Worm (Caenorhabditis elegans) whole organism, L4 larva: ENCODE data around the gene clh-1.

Experiments
- aly-2 ChIP-seq: sonication (generic microtip); optimal IDR thresholded peaks from 2 replicates; lab custom pipeline; 2018; ENCODE audit warnings: missing biosample characterization, missing genetic modification characterization
- ama-1 ChIP-seq: fragments of 150-350 bp; optimal IDR thresholded peaks from 2 replicates; lab custom pipeline; 2014; ENCODE audit warnings: inconsistent platforms, mixed read lengths
- ceh-62 ChIP-seq: sonication (generic microtip); optimal IDR thresholded peaks from 2 replicates; lab custom pipeline; 2017; ENCODE audit warnings: missing biosample characterization, missing genetic modification characterization
- ceh-82 ChIP-seq: sonication (generic microtip); optimal IDR thresholded peaks from 2 replicates; lab custom pipeline; 2017; ENCODE audit warnings: missing biosample characterization, missing genetic modification characterization
- cey-2 ChIP-seq: sonication (generic microtip); optimal IDR thresholded peaks from 3 replicates; lab custom pipeline; 2017; ENCODE audit warnings: missing genetic modification characterization, mild to moderate bottlenecking, missing compliant biosample characterization, antibody characterized with exemption, borderline replicate concordance; ENCODE audit not compliant: insufficient read depth
- fos-1 ChIP-seq: fragments of 150-350 bp; optimal IDR thresholded peaks from 2 replicates; lab custom pipeline; 2014; ENCODE audit warnings: missing biosample characterization, missing genetic modification characterization
- hmg-1.1 ChIP-seq: fragments of 200-800 bp; sonication (Bioruptor generic); IDR thresholded peaks from 2 replicates; pipeline ENCODE4 v1.3.6; 2022; ENCODE audit warnings: missing genetic modification reagents, missing genetic modification characterization, missing compliant biosample characterization
- nhr-237 ChIP-seq: sonication (generic microtip); optimal IDR thresholded peaks from 2 replicates; lab custom pipeline; 2017; ENCODE audit warnings: missing biosample characterization, missing genetic modification characterization
- nhr-25 ChIP-seq: sonication (generic microtip); optimal IDR thresholded peaks from 2 replicates; lab custom pipeline; 2017; ENCODE audit warnings: missing genetic modification characterization, mild to moderate bottlenecking, missing compliant biosample characterization, antibody characterized with exemption, moderate library complexity, borderline replicate concordance; ENCODE audit not compliant: insufficient read depth
- nhr-48 ChIP-seq: sonication (generic microtip); optimal IDR thresholded peaks from 2 replicates; lab custom pipeline; 2016; ENCODE audit warnings: mild to moderate bottlenecking, missing genetic modification characterization, missing compliant biosample characterization
- nhr-76 ChIP-seq: fragments of 150-350 bp; optimal IDR thresholded peaks from 2 replicates; lab custom pipeline; 2014; ENCODE audit warnings: missing biosample characterization, missing genetic modification characterization
- snpc-4 ChIP-seq: fragments of 150-350 bp; optimal IDR thresholded peaks from 2 replicates; lab custom pipeline; 2014; ENCODE audit warnings: missing biosample characterization, missing genetic modification characterization
- unc-39 ChIP-seq: sonication (generic microtip); optimal IDR thresholded peaks from 2 replicates; lab custom pipeline; 2017; ENCODE audit warnings: missing biosample characterization, missing genetic modification characterization
- ztf-11 ChIP-seq: fragments of 150-350 bp; optimal IDR thresholded peaks from 2 replicates; lab custom pipeline; 2014; ENCODE audit warnings: missing biosample characterization, missing genetic modification characterization

DNA sequence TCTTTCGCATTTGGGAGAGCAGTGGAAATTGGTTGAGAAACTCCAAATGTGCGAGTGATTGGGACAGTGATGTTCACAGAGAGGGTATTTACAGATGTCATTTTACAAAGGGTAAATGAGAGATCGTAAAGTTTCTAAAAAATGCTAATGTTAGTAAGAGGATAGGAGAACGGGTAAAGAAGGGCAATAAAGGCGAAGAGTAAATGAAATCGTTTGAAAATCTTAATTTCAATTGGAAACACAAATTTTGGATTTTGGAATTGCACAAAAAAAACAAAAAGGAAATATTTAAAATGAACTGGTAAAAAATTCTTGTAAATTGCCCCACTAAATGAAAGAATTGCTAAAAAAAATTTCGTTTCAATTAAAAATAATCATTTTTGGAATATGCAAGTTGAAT lies 39.8 kb downstream of the clh-1 start, which contains the start of gene pap-3:
- TF ChIP-seq hmg-1.1 (GFP tag; lab: Robert Waterston, UW) (no peak), ztf-11 (tag; lab: Kevin White, UChicago) (no peak), unc-39 (no peak), fos-1 (tag; lab: Kevin White, UChicago) (no peak), nhr-48 (tag; lab: Kevin White, UChicago) (no peak), aly-2 (no peak), nhr-76 (tag; lab: Kevin White, UChicago) (no peak), ceh-82 (tag; lab: Kevin White, UChicago) (no peak), snpc-4 (tag; lab: Kevin White, UChicago) (no peak), ama-1 (lab: Kevin White, UChicago) (no peak), ceh-62 (tag; lab: Kevin White, UChicago) (no peak), cey-2 (tag; lab: Kevin White, UChicago) (no peak), nhr-25 (tag; lab: Kevin White, UChicago) (no peak), nhr-237 (tag; lab: Kevin White, UChicago) (no peak)
